Worm (Caenorhabditis elegans) whole organism, L4 larva: ENCODE data around the gene glr-8.

Source experiments
- ZK546.5 ChIP-seq, 2 experiments: sonication (generic microtip); optimal IDR thresholded peaks; 2 replicates each; lab custom pipeline; 2017; ENCODE audit warnings: missing biosample characterization in 2 of 2, missing genetic modification characterization in 2 of 2
- ama-1 ChIP-seq: fragments of 150-350 bp; optimal IDR thresholded peaks from 2 replicates; lab custom pipeline; 2014; ENCODE audit warnings: inconsistent platforms, mixed read lengths
- dpl-1 ChIP-seq: fragments of 150-350 bp; optimal IDR thresholded peaks from 2 replicates; lab custom pipeline; 2014; ENCODE audit warnings: missing biosample characterization, missing genetic modification reagents, missing genetic modification characterization
- egl-43 ChIP-seq: fragments of 200-800 bp; sonication (Bioruptor generic); IDR thresholded peaks from 2 replicates; pipeline ENCODE4 v1.3.6; 2022; ENCODE audit warnings: missing genetic modification reagents, missing genetic modification characterization, missing compliant biosample characterization
- fos-1 ChIP-seq: fragments of 150-350 bp; optimal IDR thresholded peaks from 2 replicates; lab custom pipeline; 2014; ENCODE audit warnings: missing biosample characterization, missing genetic modification characterization
- gei-8 ChIP-seq: fragments of 200-800 bp; sonication (Bioruptor generic); optimal IDR thresholded peaks from 2 replicates; lab custom pipeline; 2018; ENCODE audit warnings: mild to moderate bottlenecking, missing genetic modification characterization, missing compliant biosample characterization
- hlh-11 ChIP-seq: fragments of 200-800 bp; sonication (Bioruptor generic); optimal IDR thresholded peaks from 2 replicates; lab custom pipeline; 2018; ENCODE audit warnings: mild to moderate bottlenecking, missing genetic modification characterization, missing compliant biosample characterization
- hmg-1.1 ChIP-seq: fragments of 200-800 bp; sonication (Bioruptor generic); IDR thresholded peaks from 2 replicates; pipeline ENCODE4 v1.3.6; 2022; ENCODE audit warnings: missing genetic modification reagents, missing genetic modification characterization, missing compliant biosample characterization
- lim-7 ChIP-seq: fragments of 200-800 bp; sonication (Bioruptor generic); IDR thresholded peaks from 2 replicates; pipeline ENCODE4 v1.3.6; 2022; ENCODE audit warnings: missing genetic modification characterization, missing compliant biosample characterization
- nhr-41 ChIP-seq: fragments of 200-800 bp; sonication (Bioruptor generic); IDR thresholded peaks from 2 replicates; pipeline ENCODE4 v1.3.6; 2022; ENCODE audit warnings: missing genetic modification reagents, missing genetic modification characterization, missing compliant biosample characterization
- nhr-77 ChIP-seq: fragments of 150-350 bp; optimal IDR thresholded peaks from 2 replicates; lab custom pipeline; 2014; ENCODE audit warnings: missing biosample characterization, missing genetic modification characterization
- unc-39 ChIP-seq: sonication (generic microtip); optimal IDR thresholded peaks from 2 replicates; lab custom pipeline; 2017; ENCODE audit warnings: missing biosample characterization, missing genetic modification characterization
- ztf-11 ChIP-seq: fragments of 150-350 bp; optimal IDR thresholded peaks from 2 replicates; lab custom pipeline; 2014; ENCODE audit warnings: missing biosample characterization, missing genetic modification characterization

ce11 chrX:6462479-6462878 is 43.3 kb upstream of the glr-8 start:
- TF ChIP-seq dpl-1: no peak
- no peak for TF ChIP-seq egl-43 (GFP tag; lab: Robert Waterston, UW)
- TF ChIP-seq lim-7: no peak
- no peak for TF ChIP-seq nhr-77 (tag; lab: Kevin White, UChicago)
- no peak for TF ChIP-seq unc-39 (tag; lab: Kevin White, UChicago)
- TF ChIP-seq nhr-41: no peak
- TF ChIP-seq ZK546.5 (tag; optimal IDR thresholded peaks at IDR 0.05; lab: Kevin White, UChicago): no peak
- TF ChIP-seq hmg-1.1: no peak
- TF ChIP-seq gei-8 (GFP tag; lab: Kevin White, UChicago): no peak
- no peak for TF ChIP-seq fos-1
- no peak for TF ChIP-seq hlh-11 (tag; lab: Kevin White, UChicago)
- TF ChIP-seq ama-1 (lab: Kevin White, UChicago): no peak
- TF ChIP-seq ztf-11 (tag; lab: Kevin White, UChicago): no peak
